Fruit fly (Drosophila melanogaster): ENCODE data around the gene Cchl.
A peak's percentile ranks its signal among the peaks of the same experiment; 100 is the strongest.

Gene Cchl

dm6 chr3R:21976954-21977353, 50.3 kb downstream of the Cchl start:
- TF ChIP-seq Dif (GFP tag; optimal IDR thresholded peaks at IDR 0.05; ENCODE audit: partially characterized antibody) = no peak
- peak in 1 of 2 experiments; percentile 8 for TF ChIP-seq foxo (GFP tag; optimal IDR thresholded peaks at IDR 0.05)
- TF ChIP-seq Jra (GFP tag; optimal IDR thresholded peaks at IDR 0.05) = no peak
- peak; percentile 30 for TF ChIP-seq CrebA (GFP tag; optimal IDR thresholded peaks at IDR 0.05; ENCODE audit: borderline replicate concordance)
- TF ChIP-seq lola (GFP tag; optimal IDR thresholded peaks at IDR 0.05) = no peak
- no peak for TF ChIP-seq ey (GFP tag; optimal IDR thresholded peaks at IDR 0.05)
- TF ChIP-seq N (GFP tag; optimal IDR thresholded peaks at IDR 0.05) = no peak
- no peak for TF ChIP-seq sage (GFP tag; optimal IDR thresholded peaks at IDR 0.05)
- no peak for TF ChIP-seq tai (GFP tag; optimal IDR thresholded peaks at IDR 0.05)
- no peak for TF ChIP-seq br (GFP tag; optimal IDR thresholded peaks at IDR 0.05)

- TF ChIP-seq Sp1 (GFP tag; optimal IDR thresholded peaks at IDR 0.05) (no peak), psq (GFP tag; optimal IDR thresholded peaks at IDR 0.05) (peak; percentile 3)
These were observed 50.9 kb downstream of the Cchl start for dm6 chr3R:21976355-21976858.

Measured in whole organism, wandering third instar larva.